Fruit fly (Drosophila melanogaster) whole organism, embryonic: ENCODE results near the gene cni.
A peak's percentile ranks its signal among the peaks of the same experiment; 100 is the strongest.

Experiments
- CG10274 ChIP-seq: fragments of 200-800 bp; sonication (Bioruptor generic); optimal IDR thresholded peaks from 3 replicates; lab custom pipeline; 2017; ENCODE audit warnings: missing biosample characterization, mild to moderate bottlenecking, missing genetic modification characterization
- CG12659 ChIP-seq: fragments of 200-800 bp; sonication (Bioruptor generic); optimal IDR thresholded peaks from 3 replicates; lab custom pipeline; 2017; ENCODE audit warnings: mild to moderate bottlenecking, missing biosample characterization, missing genetic modification reagents, missing genetic modification characterization
- CG13123 ChIP-seq: fragments of 200-800 bp; sonication (Bioruptor generic); optimal IDR thresholded peaks from 2 replicates; lab custom pipeline; 2016; ENCODE audit warnings: missing biosample characterization, missing genetic modification characterization
- CG14965 ChIP-seq: fragments of 200-800 bp; sonication (Bioruptor generic); optimal IDR thresholded peaks from 2 replicates; lab custom pipeline; 2016; ENCODE audit warnings: missing biosample characterization, missing genetic modification characterization, borderline replicate concordance
- CG15601 ChIP-seq: fragments of 200-800 bp; sonication (Bioruptor generic); optimal IDR thresholded peaks from 3 replicates; lab custom pipeline; 2019; ENCODE audit warnings: missing biosample characterization, mild to moderate bottlenecking, missing genetic modification characterization, moderate library complexity
- CG1602 ChIP-seq: fragments of 200-800 bp; sonication (Bioruptor generic); optimal IDR thresholded peaks from 3 replicates; lab custom pipeline; 2016; ENCODE audit warnings: missing biosample characterization, missing genetic modification characterization
- CG18599 ChIP-seq: fragments of 200-800 bp; sonication (Bioruptor generic); optimal IDR thresholded peaks from 3 replicates; lab custom pipeline; 2017; ENCODE audit warnings: missing biosample characterization, missing genetic modification characterization, mild to moderate bottlenecking, moderate library complexity, missing genetic modification reagents
- CG2116 ChIP-seq: fragments of 200-800 bp; sonication (Bioruptor generic); optimal IDR thresholded peaks from 3 replicates; lab custom pipeline; 2018; ENCODE audit warnings: missing biosample characterization, mild to moderate bottlenecking, missing genetic modification characterization
- CG30020 ChIP-seq: fragments of 200-800 bp; optimal IDR thresholded peaks from 2 replicates; lab custom pipeline; 2019; ENCODE audit warnings: missing biosample characterization, mild to moderate bottlenecking, missing genetic modification characterization, moderate library complexity
- CG4328 ChIP-seq: fragments of 200-800 bp; sonication (Bioruptor generic); optimal IDR thresholded peaks from 3 replicates; lab custom pipeline; 2017; ENCODE audit warnings: missing biosample characterization, missing genetic modification reagents, missing genetic modification characterization
- CG43689 ChIP-seq: fragments of 200-800 bp; sonication (Bioruptor generic); IDR thresholded peaks from 2 replicates; pipeline ENCODE4 v1.3.6; 2022; ENCODE audit warnings: missing biosample characterization, missing genetic modification characterization
- CG4404 ChIP-seq: fragments of 200-800 bp; sonication (Bioruptor generic); IDR thresholded peaks from 2 replicates; pipeline ENCODE4 v1.3.6; 2022; ENCODE audit warnings: missing biosample characterization, missing genetic modification characterization
- CG6813 ChIP-seq: fragments of 200-800 bp; sonication (Bioruptor generic); optimal IDR thresholded peaks from 2 replicates; lab custom pipeline; 2017; ENCODE audit warnings: missing biosample characterization, missing genetic modification characterization, mild to moderate bottlenecking, moderate library complexity, missing genetic modification reagents
- CG9437 ChIP-seq: fragments of 200-800 bp; sonication (Bioruptor generic); optimal IDR thresholded peaks from 2 replicates; lab custom pipeline; 2018; ENCODE audit warnings: missing biosample characterization, mild to moderate bottlenecking, missing genetic modification characterization
- CoRest ChIP-seq: fragments of 200-800 bp; sonication (Bioruptor generic); optimal IDR thresholded peaks from 3 replicates; lab custom pipeline; 2018; ENCODE audit warnings: missing biosample characterization, mild to moderate bottlenecking, missing genetic modification characterization, moderate library complexity
- D ChIP-seq, 2 experiments: fragments of 200-800 bp in 1 of 2; fragments of >200 bp in 1 of 2; sonication (Bioruptor generic) in 1 of 2; optimal IDR thresholded peaks; 2 replicates in 1 of 2; 3 replicates in 1 of 2; lab custom pipeline; 2017; ENCODE audit warnings: mild to moderate bottlenecking in 1 of 2, missing biosample characterization in 1 of 2, missing genetic modification characterization in 1 of 2, missing genetic modification reagents in 1 of 2
- Dbx ChIP-seq: fragments of 200-800 bp; sonication (Bioruptor generic); IDR thresholded peaks from 3 replicates; pipeline ENCODE4 v1.3.6; 2022; ENCODE audit warnings: missing biosample characterization, missing genetic modification characterization
- E2f1 ChIP-seq: fragments of 200-800 bp; sonication (Bioruptor generic); IDR thresholded peaks from 2 replicates; pipeline ENCODE4 v1.3.6; 2022; ENCODE audit warnings: missing biosample characterization, missing genetic modification characterization
- HmgD ChIP-seq: fragments of 200-800 bp; sonication (Bioruptor generic); optimal IDR thresholded peaks from 3 replicates; lab custom pipeline; 2016; ENCODE audit warnings: missing biosample characterization, missing genetic modification characterization
- Meics ChIP-seq: fragments of 200-800 bp; sonication (Bioruptor generic); optimal IDR thresholded peaks from 2 replicates; lab custom pipeline; 2017; ENCODE audit warnings: missing biosample characterization, mild to moderate bottlenecking, missing genetic modification characterization
- Nf-YC ChIP-seq: fragments of 200-800 bp; optimal IDR thresholded peaks from 3 replicates; lab custom pipeline; 2019; ENCODE audit warnings: missing biosample characterization, mild to moderate bottlenecking, missing genetic modification characterization, moderate library complexity
- Oli ChIP-seq: fragments of 200-800 bp; sonication (Bioruptor generic); optimal IDR thresholded peaks from 2 replicates; lab custom pipeline; 2018; ENCODE audit warnings: missing biosample characterization, mild to moderate bottlenecking, missing genetic modification characterization, moderate library complexity
- Opbp ChIP-seq: fragments of 200-800 bp; sonication (Bioruptor generic); IDR thresholded peaks from 3 replicates; pipeline ENCODE4 v1.3.6; 2022; ENCODE audit warnings: missing biosample characterization, missing genetic modification characterization; ENCODE audit not compliant: partially characterized antibody
- Ravus ChIP-seq: fragments of 200-800 bp; sonication (Bioruptor generic); IDR thresholded peaks from 2 replicates; pipeline ENCODE4 v1.3.6; 2022; ENCODE audit warnings: missing biosample characterization, missing genetic modification characterization
- ato ChIP-seq: fragments of 200-800 bp; sonication (Bioruptor generic); IDR thresholded peaks from 2 replicates; pipeline ENCODE4 v1.3.6; 2022; ENCODE audit warnings: missing biosample characterization, missing genetic modification characterization; ENCODE audit not compliant: partially characterized antibody
- dm ChIP-seq: fragments of 200-800 bp; sonication (Bioruptor generic); optimal IDR thresholded peaks from 3 replicates; lab custom pipeline; 2016; ENCODE audit warnings: missing biosample characterization, missing genetic modification characterization
- dpn ChIP-seq, 2 experiments: fragments of 200-800 bp; sonication (Bioruptor generic); optimal IDR thresholded peaks; 3 replicates each; lab custom pipeline; 2016; ENCODE audit warnings: missing biosample characterization in 2 of 2, missing genetic modification characterization in 2 of 2
- h ChIP-seq: fragments of >200 bp; optimal IDR thresholded peaks from 2 replicates; lab custom pipeline; 2017
- ind ChIP-seq: fragments of 200-800 bp; sonication (Bioruptor generic); optimal IDR thresholded peaks from 3 replicates; lab custom pipeline; 2016; ENCODE audit warnings: missing biosample characterization, missing genetic modification characterization
- inv ChIP-seq: fragments of 200-800 bp; sonication (Bioruptor generic); IDR thresholded peaks from 2 replicates; pipeline ENCODE4 v1.3.6; 2022; ENCODE audit warnings: missing biosample characterization, missing genetic modification characterization; ENCODE audit not compliant: partially characterized antibody
- lov ChIP-seq, 2 experiments: fragments of 200-800 bp in 1 of 2; fragments of >200 bp in 1 of 2; sonication (Bioruptor generic) in 1 of 2; IDR thresholded peaks in 1 of 2; optimal IDR thresholded peaks in 1 of 2; 2 replicates in 1 of 2; 3 replicates in 1 of 2; pipeline versions ENCODE4 v1.3.6 to Lab custom; 2017 to 2022; ENCODE audit warnings: missing biosample characterization in 1 of 2, missing genetic modification characterization in 1 of 2
- mirr ChIP-seq: fragments of 200-800 bp; sonication (Bioruptor generic); optimal IDR thresholded peaks from 3 replicates; lab custom pipeline; 2018; ENCODE audit warnings: missing biosample characterization, mild to moderate bottlenecking, missing genetic modification characterization
- mld ChIP-seq: fragments of 200-800 bp; sonication (Bioruptor generic); IDR thresholded peaks from 3 replicates; pipeline ENCODE4 v1.3.6; 2022; ENCODE audit warnings: missing biosample characterization, missing genetic modification characterization; ENCODE audit not compliant: partially characterized antibody
- pho ChIP-seq: fragments of 200-800 bp; sonication (Bioruptor generic); optimal IDR thresholded peaks from 2 replicates; lab custom pipeline; 2016; ENCODE audit warnings: missing biosample characterization, missing genetic modification characterization
- pzg ChIP-seq: fragments of 200-800 bp; sonication (Bioruptor generic); optimal IDR thresholded peaks from 3 replicates; lab custom pipeline; 2018; ENCODE audit warnings: missing biosample characterization, mild to moderate bottlenecking, missing genetic modification characterization, moderate library complexity
- sens ChIP-seq: fragments of 200-800 bp; sonication (Bioruptor generic); peaks from one replicate; lab custom pipeline; 2016; ENCODE audit warnings: missing biosample characterization, missing genetic modification characterization
- sima ChIP-seq: fragments of 200-800 bp; sonication (Bioruptor generic); optimal IDR thresholded peaks from 2 replicates; lab custom pipeline; 2016; ENCODE audit warnings: missing biosample characterization, missing genetic modification characterization
- slp2 ChIP-seq: fragments of 200-800 bp; sonication (Bioruptor generic); optimal IDR thresholded peaks from 2 replicates; lab custom pipeline; 2016; ENCODE audit warnings: missing biosample characterization, missing genetic modification characterization
- sqz ChIP-seq: fragments of 200-800 bp; sonication (Bioruptor generic); optimal IDR thresholded peaks from 3 replicates; lab custom pipeline; 2018; ENCODE audit warnings: missing biosample characterization, mild to moderate bottlenecking, missing genetic modification characterization
- tgo ChIP-seq: fragments of 200-800 bp; sonication (Bioruptor generic); IDR thresholded peaks from 3 replicates; pipeline ENCODE4 v1.3.6; 2022; ENCODE audit warnings: missing biosample characterization, missing genetic modification characterization
- tin ChIP-seq: fragments of 200-800 bp; sonication (Bioruptor generic); optimal IDR thresholded peaks from 3 replicates; lab custom pipeline; 2016; ENCODE audit warnings: missing biosample characterization, missing genetic modification characterization
- twi ChIP-seq: fragments of 200-800 bp; optimal IDR thresholded peaks from 2 replicates; lab custom pipeline; 2019; ENCODE audit warnings: missing biosample characterization, mild to moderate bottlenecking, missing genetic modification characterization, moderate library complexity
- vfl ChIP-seq: fragments of 200-800 bp; sonication (Bioruptor generic); optimal IDR thresholded peaks from 2 replicates; lab custom pipeline; 2016; ENCODE audit warnings: missing biosample characterization, missing genetic modification characterization
- vnd ChIP-seq: fragments of 200-800 bp; sonication (Bioruptor generic); IDR thresholded peaks from 3 replicates; pipeline ENCODE4 v1.3.6; 2022; ENCODE audit warnings: missing biosample characterization, missing genetic modification characterization; ENCODE audit not compliant: partially characterized antibody
- vvl ChIP-seq: fragments of 200-800 bp; sonication (Bioruptor generic); IDR thresholded peaks from 2 replicates; pipeline ENCODE4 v1.3.6; 2022; ENCODE audit warnings: missing biosample characterization, missing genetic modification characterization
- wek ChIP-seq: fragments of 200-800 bp; sonication (Bioruptor generic); optimal IDR thresholded peaks from 3 replicates; lab custom pipeline; 2018; ENCODE audit warnings: missing biosample characterization, mild to moderate bottlenecking, missing genetic modification characterization, moderate library complexity
- zen ChIP-seq: fragments of 200-800 bp; sonication (Bioruptor generic); optimal IDR thresholded peaks from 3 replicates; lab custom pipeline; 2018; ENCODE audit warnings: missing biosample characterization, mild to moderate bottlenecking, missing genetic modification characterization, moderate library complexity

cni gene

dm6 chr2L:16350742-16351568 lies 40.4 kb upstream of the cni start (continued):
- TF ChIP-seq Meics (GFP tag; lab: Kevin White, UChicago) (peak; percentile 99), CG15601 (tag; lab: Kevin White, UChicago) (peak; percentile 98), sens (GFP tag; lab: Kevin White, UChicago) (peak; percentile 100), E2f1 (GFP tag; lab: Robert Waterston, UW) (peak; percentile 99), CG6813 (peak; percentile 99), vvl (GFP tag; lab: Robert Waterston, UW) (peak; percentile 100), CG30020 (tag; lab: Kevin White, UChicago) (peak; percentile 89), HmgD (GFP tag; lab: Kevin White, UChicago) (peak; percentile 91), CG18599 (GFP tag; lab: Kevin White, UChicago) (peak; percentile 100), tin (GFP tag; lab: Kevin White, UChicago) (peak; percentile 99), Dbx (GFP tag; lab: Robert Waterston, UW) (peak; percentile 99), pho (peak; percentile 98), dpn (GFP tag; optimal IDR thresholded peaks at IDR 0.05; lab: Kevin White, UChicago) (peak; percentile 99), CG14965 (peak; percentile 81), CG1602 (GFP tag; lab: Kevin White, UChicago) (peak; percentile 99), twi (tag; lab: Kevin White, UChicago) (peak; percentile 97), lov (optimal IDR thresholded peaks at IDR 0.05; lab: Kevin White, UChicago) (no peak), lov (GFP tag; IDR thresholded peaks at IDR 0.05; lab: Robert Waterston, UW) (peak; percentile 98), CG13123 (GFP tag; lab: Kevin White, UChicago) (peak; percentile 97), Opbp (no peak), tgo (peak; percentile 98), Nf-YC (tag; lab: Kevin White, UChicago) (peak; percentile 92), mirr (GFP tag; lab: Kevin White, UChicago) (peak; percentile 99), D (optimal IDR thresholded peaks at IDR 0.05; lab: Kevin White, UChicago) (no peak), D (GFP tag; optimal IDR thresholded peaks at IDR 0.05; lab: Kevin White, UChicago) (peak; percentile 99), dm (GFP tag; lab: Kevin White, UChicago) (peak; percentile 96), pzg (GFP tag; lab: Kevin White, UChicago) (peak; percentile 25), CG9437 (GFP tag; lab: Kevin White, UChicago) (peak; percentile 95), CG4404 (GFP tag; lab: Robert Waterston, UW) (peak; percentile 96), sima (GFP tag; lab: Kevin White, UChicago) (peak; percentile 96), Ravus (GFP tag; lab: Robert Waterston, UW) (peak; percentile 96), zen (peak; percentile 98), CG10274 (peak; percentile 95), mld (GFP tag; lab: Robert Waterston, UW) (no peak), CoRest (tag; lab: Kevin White, UChicago) (peak; percentile 99), ato (GFP tag; lab: Robert Waterston, UW) (no peak), inv (GFP tag; lab: Robert Waterston, UW) (no peak), slp2 (peak; percentile 98), CG12659 (GFP tag; lab: Kevin White, UChicago) (peak; percentile 100), ind (peak; percentile 99), h (lab: Kevin White, UChicago) (no peak), CG2116 (GFP tag; lab: Kevin White, UChicago) (peak; percentile 89), CG43689 (peak; percentile 95), vnd (no peak), sqz (GFP tag; lab: Kevin White, UChicago) (peak; percentile 99), wek (peak; percentile 96), CG4328 (peak; percentile 98), Oli (peak; percentile 99), vfl (GFP tag; lab: Kevin White, UChicago) (peak; percentile 98)
